Fruit fly (Drosophila melanogaster): Measurements from ENCODE around the gene CG32148.

The CG32148 gene

dm6 chr3L:14977536-14978495 is 45.5 kb upstream of the CG32148 start:
- TF ChIP-seq Hnf4 (GFP tag; optimal IDR thresholded peaks at IDR 0.05) (no peak), brk (GFP tag; optimal IDR thresholded peaks at IDR 0.05) (no peak), psq (GFP tag; optimal IDR thresholded peaks at IDR 0.05) (peak; percentile 80), Abd-B (GFP tag; optimal IDR thresholded peaks at IDR 0.05) (no peak), Mio (GFP tag; optimal IDR thresholded peaks at IDR 0.05) (no peak), lola (GFP tag; optimal IDR thresholded peaks at IDR 0.05) (no peak), Myc (optimal IDR thresholded peaks at IDR 0.05) (no peak), OdsH (GFP tag; optimal IDR thresholded peaks at IDR 0.05) (no peak), GATAd (GFP tag; optimal IDR thresholded peaks at IDR 0.05) (peak; percentile 17), dl (GFP tag; optimal IDR thresholded peaks at IDR 0.05; ENCODE audit: insufficient read depth in 1 of 2, partially characterized antibody in 2 of 2) (no peak), CG32264 (GFP tag; optimal IDR thresholded peaks at IDR 0.05) (no peak), Hr78 (GFP tag; optimal IDR thresholded peaks at IDR 0.05) (no peak), jim (GFP tag; optimal IDR thresholded peaks at IDR 0.05) (no peak), Hr83 (GFP tag; optimal IDR thresholded peaks at IDR 0.05; ENCODE audit: poor library complexity, severe bottlenecking) (no peak), Dif (GFP tag; optimal IDR thresholded peaks at IDR 0.05; ENCODE audit: partially characterized antibody) (no peak), CG9705 (GFP tag; optimal IDR thresholded peaks at IDR 0.05) (no peak), Dfd (GFP tag; optimal IDR thresholded peaks at IDR 0.05) (no peak), sage (GFP tag; optimal IDR thresholded peaks at IDR 0.05) (no peak), usp (GFP tag; optimal IDR thresholded peaks at IDR 0.05) (no peak), Vsx2 (GFP tag; optimal IDR thresholded peaks at IDR 0.05; ENCODE audit: partially characterized antibody) (no peak), N (GFP tag; optimal IDR thresholded peaks at IDR 0.05) (no peak), Sp1 (GFP tag; optimal IDR thresholded peaks at IDR 0.05) (peak; percentile 58), br (GFP tag; optimal IDR thresholded peaks at IDR 0.05) (no peak), Jra (GFP tag; optimal IDR thresholded peaks at IDR 0.05) (no peak), rgr (GFP tag; optimal IDR thresholded peaks at IDR 0.05) (peak; percentile 20), fru (GFP tag; optimal IDR thresholded peaks at IDR 0.05) (peak; percentile 76), dmrt93B (GFP tag; optimal IDR thresholded peaks at IDR 0.05) (peak; percentile 40), HLH106 (tag; optimal IDR thresholded peaks at IDR 0.05) (peak; percentile 50), tai (GFP tag; optimal IDR thresholded peaks at IDR 0.05) (peak; percentile 12), ey (GFP tag; optimal IDR thresholded peaks at IDR 0.05) (peak; percentile 28), dsf (GFP tag; optimal IDR thresholded peaks at IDR 0.05; ENCODE audit: borderline replicate concordance) (no peak), Rel (GFP tag; optimal IDR thresholded peaks at IDR 0.05) (no peak), Rel (tag; optimal IDR thresholded peaks at IDR 0.05) (no peak), h (GFP tag; optimal IDR thresholded peaks at IDR 0.05) (peak; percentile 17), sv (GFP tag; optimal IDR thresholded peaks at IDR 0.05) (no peak), pan (optimal IDR thresholded peaks at IDR 0.05) (no peak), foxo (GFP tag; optimal IDR thresholded peaks at IDR 0.05) (peak in 1 of 2 experiments; percentile 59), woc (GFP tag; optimal IDR thresholded peaks at IDR 0.05) (peak; percentile 29), CrebA (GFP tag; optimal IDR thresholded peaks at IDR 0.05; ENCODE audit: borderline replicate concordance) (no peak)

dm6 chr3L:14978496-14978894 is 44.8 kb upstream of the CG32148 start:
- TF ChIP-seq sv (GFP tag; optimal IDR thresholded peaks at IDR 0.05) (no peak), woc (GFP tag; optimal IDR thresholded peaks at IDR 0.05) (no peak), CG9705 (GFP tag; optimal IDR thresholded peaks at IDR 0.05) (no peak), Dif (GFP tag; optimal IDR thresholded peaks at IDR 0.05; ENCODE audit: partially characterized antibody) (peak; percentile 79), sage (GFP tag; optimal IDR thresholded peaks at IDR 0.05) (no peak), CG32264 (GFP tag; optimal IDR thresholded peaks at IDR 0.05) (no peak), pan (optimal IDR thresholded peaks at IDR 0.05) (no peak), brk (GFP tag; optimal IDR thresholded peaks at IDR 0.05) (no peak), fru (GFP tag; optimal IDR thresholded peaks at IDR 0.05) (peak; percentile 64), usp (GFP tag; optimal IDR thresholded peaks at IDR 0.05) (no peak), GATAd (GFP tag; optimal IDR thresholded peaks at IDR 0.05) (no peak), h (GFP tag; optimal IDR thresholded peaks at IDR 0.05) (no peak), Hr83 (GFP tag; optimal IDR thresholded peaks at IDR 0.05; ENCODE audit: poor library complexity, severe bottlenecking) (peak; percentile 72), dmrt93B (GFP tag; optimal IDR thresholded peaks at IDR 0.05) (no peak), Mio (GFP tag; optimal IDR thresholded peaks at IDR 0.05) (no peak), HLH106 (tag; optimal IDR thresholded peaks at IDR 0.05) (no peak), Myc (optimal IDR thresholded peaks at IDR 0.05) (no peak), tai (GFP tag; optimal IDR thresholded peaks at IDR 0.05) (no peak), Hnf4 (GFP tag; optimal IDR thresholded peaks at IDR 0.05) (no peak), CrebA (GFP tag; optimal IDR thresholded peaks at IDR 0.05; ENCODE audit: borderline replicate concordance) (peak; percentile 5), foxo (GFP tag; optimal IDR thresholded peaks at IDR 0.05) (no peak), br (GFP tag; optimal IDR thresholded peaks at IDR 0.05) (peak; percentile 3), Rel (GFP tag; optimal IDR thresholded peaks at IDR 0.05) (no peak), Rel (tag; optimal IDR thresholded peaks at IDR 0.05) (no peak), Abd-B (GFP tag; optimal IDR thresholded peaks at IDR 0.05) (no peak), Vsx2 (GFP tag; optimal IDR thresholded peaks at IDR 0.05; ENCODE audit: partially characterized antibody) (peak; percentile 79), ey (GFP tag; optimal IDR thresholded peaks at IDR 0.05) (no peak), psq (GFP tag; optimal IDR thresholded peaks at IDR 0.05) (peak; percentile 47), dsf (GFP tag; optimal IDR thresholded peaks at IDR 0.05; ENCODE audit: borderline replicate concordance) (no peak), Hr78 (GFP tag; optimal IDR thresholded peaks at IDR 0.05) (no peak), Dfd (GFP tag; optimal IDR thresholded peaks at IDR 0.05) (no peak), N (GFP tag; optimal IDR thresholded peaks at IDR 0.05) (no peak), OdsH (GFP tag; optimal IDR thresholded peaks at IDR 0.05) (no peak), Sp1 (GFP tag; optimal IDR thresholded peaks at IDR 0.05) (no peak), dl (GFP tag; optimal IDR thresholded peaks at IDR 0.05; ENCODE audit: insufficient read depth in 1 of 2, partially characterized antibody in 2 of 2) (peak in 1 of 2 experiments; percentile 49), lola (GFP tag; optimal IDR thresholded peaks at IDR 0.05) (no peak), jim (GFP tag; optimal IDR thresholded peaks at IDR 0.05) (no peak), rgr (GFP tag; optimal IDR thresholded peaks at IDR 0.05) (no peak), Jra (GFP tag; optimal IDR thresholded peaks at IDR 0.05) (no peak)

Data from whole organism, wandering third instar larva.